Fruit fly (Drosophila melanogaster) whole organism, embryonic: ENCODE measurements around the gene CG14302.
A peak's percentile ranks its signal among the peaks of the same experiment; 100 is the strongest.

Experiments
- Abd-B ChIP-seq: fragments of 200-800 bp; sonication (Bioruptor generic); optimal IDR thresholded peaks from 2 replicates; lab custom pipeline; 2018; ENCODE audit warnings: missing biosample characterization, mild to moderate bottlenecking, missing genetic modification characterization, moderate library complexity
- CG10147 ChIP-seq: fragments of 200-800 bp; sonication (Bioruptor generic); optimal IDR thresholded peaks from 2 replicates; lab custom pipeline; 2019; ENCODE audit warnings: missing biosample characterization, mild to moderate bottlenecking, missing genetic modification characterization, moderate library complexity
- CG10979 ChIP-seq: fragments of 200-800 bp; sonication (Bioruptor generic); optimal IDR thresholded peaks from 2 replicates; lab custom pipeline; 2018; ENCODE audit warnings: missing biosample characterization, mild to moderate bottlenecking, missing genetic modification characterization, moderate library complexity
- CG12942 ChIP-seq: fragments of 200-800 bp; sonication (Bioruptor generic); optimal IDR thresholded peaks from 3 replicates; lab custom pipeline; 2016; ENCODE audit warnings: missing biosample characterization, missing genetic modification characterization
- CG13296 ChIP-seq: fragments of 200-800 bp; sonication (Bioruptor generic); optimal IDR thresholded peaks from 3 replicates; lab custom pipeline; 2018; ENCODE audit warnings: missing biosample characterization, mild to moderate bottlenecking, missing genetic modification characterization
- CG15479 ChIP-seq: fragments of 200-800 bp; sonication (Bioruptor generic); optimal IDR thresholded peaks from 3 replicates; lab custom pipeline; 2019; ENCODE audit warnings: missing biosample characterization, mild to moderate bottlenecking, missing genetic modification characterization, moderate library complexity
- CG17186 ChIP-seq: fragments of 200-800 bp; sonication (Bioruptor generic); optimal IDR thresholded peaks from 3 replicates; lab custom pipeline; 2017; ENCODE audit warnings: missing biosample characterization, missing genetic modification reagents, missing genetic modification characterization
- CG17359 ChIP-seq: fragments of 200-800 bp; sonication (Bioruptor generic); optimal IDR thresholded peaks from 3 replicates; lab custom pipeline; 2018; ENCODE audit warnings: missing biosample characterization, mild to moderate bottlenecking, missing genetic modification characterization, moderate library complexity
- CG18011 ChIP-seq: fragments of 200-800 bp; sonication (Bioruptor generic); optimal IDR thresholded peaks from 2 replicates; lab custom pipeline; 2017; ENCODE audit warnings: missing biosample characterization, missing genetic modification characterization, mild to moderate bottlenecking, moderate library complexity, missing genotype
- CG30403 ChIP-seq: fragments of 200-800 bp; sonication (Bioruptor generic); optimal IDR thresholded peaks from 3 replicates; lab custom pipeline; 2016; ENCODE audit warnings: missing biosample characterization, missing genetic modification characterization
- CG31224 ChIP-seq: fragments of 200-800 bp; sonication (Bioruptor generic); IDR thresholded peaks from 2 replicates; pipeline ENCODE4 v1.3.6; 2022; ENCODE audit warnings: missing biosample characterization, missing genetic modification characterization
- CG3281 ChIP-seq: fragments of 200-800 bp; sonication (Bioruptor generic); optimal IDR thresholded peaks from 3 replicates; lab custom pipeline; 2017; ENCODE audit warnings: missing biosample characterization, mild to moderate bottlenecking, missing genetic modification characterization
- CG3995 ChIP-seq: fragments of 200-800 bp; sonication (Bioruptor generic); optimal IDR thresholded peaks from 3 replicates; lab custom pipeline; 2016; ENCODE audit warnings: missing biosample characterization, missing genetic modification characterization
- CG7786 ChIP-seq: fragments of 200-800 bp; sonication (Bioruptor generic); optimal IDR thresholded peaks from 2 replicates; lab custom pipeline; 2016; ENCODE audit warnings: missing biosample characterization, missing genetic modification characterization
- CG7987 ChIP-seq: fragments of 200-800 bp; sonication (Bioruptor generic); optimal IDR thresholded peaks from 2 replicates; lab custom pipeline; 2018; ENCODE audit warnings: missing biosample characterization, mild to moderate bottlenecking, missing genetic modification characterization, moderate library complexity
- CG8924 ChIP-seq: fragments of 200-800 bp; optimal IDR thresholded peaks from 3 replicates; lab custom pipeline; 2019; ENCODE audit warnings: missing biosample characterization, mild to moderate bottlenecking, missing genetic modification characterization, moderate library complexity
- Dfd ChIP-seq, 2 experiments: fragments of >200 bp; optimal IDR thresholded peaks; 2 replicates each; lab custom pipeline; 2017; ENCODE audit warnings: missing biosample characterization in 2 of 2, missing genetic modification characterization in 2 of 2
- Doc3 ChIP-seq: fragments of 200-800 bp; sonication (Bioruptor generic); IDR thresholded peaks from 3 replicates; pipeline ENCODE4 v1.3.6; 2022; ENCODE audit warnings: missing biosample characterization, missing genetic modification characterization; ENCODE audit not compliant: partially characterized antibody
- Dref ChIP-seq: fragments of 200-800 bp; sonication (Bioruptor generic); IDR thresholded peaks from 2 replicates; pipeline ENCODE4 v1.3.6; 2022; ENCODE audit warnings: missing biosample characterization, missing genetic modification characterization
- ERR ChIP-seq: fragments of 200-800 bp; sonication (Bioruptor generic); optimal IDR thresholded peaks from 2 replicates; lab custom pipeline; 2016; ENCODE audit warnings: missing biosample characterization, missing genetic modification characterization
- Lhr ChIP-seq: fragments of 200-800 bp; sonication (Bioruptor generic); optimal IDR thresholded peaks from 3 replicates; lab custom pipeline; 2017; ENCODE audit warnings: mild to moderate bottlenecking, missing biosample characterization, missing genetic modification reagents, missing genetic modification characterization
- MBD-R2 ChIP-seq: fragments of 200-800 bp; sonication (Bioruptor generic); IDR thresholded peaks from 2 replicates; pipeline ENCODE4 v1.3.6; 2022; ENCODE audit warnings: missing biosample characterization, missing genetic modification characterization
- Pdp1 ChIP-seq, 2 experiments: fragments of 200-800 bp; sonication (Bioruptor generic); optimal IDR thresholded peaks; 3 replicates each; lab custom pipeline; 2016; ENCODE audit warnings: missing biosample characterization in 2 of 2, missing genetic modification characterization in 2 of 2, mild to moderate bottlenecking in 1 of 2, moderate library complexity in 1 of 2
- Ptx1 ChIP-seq: fragments of 200-800 bp; sonication (Bioruptor generic); IDR thresholded peaks from 2 replicates; pipeline ENCODE4 v1.3.6; 2022; ENCODE audit warnings: missing biosample characterization, missing genetic modification characterization
- Sin3A ChIP-seq: fragments of >200 bp; optimal IDR thresholded peaks from 2 replicates; lab custom pipeline; 2018
- Sox100B ChIP-seq: fragments of 200-800 bp; sonication (Bioruptor generic); optimal IDR thresholded peaks from 3 replicates; lab custom pipeline; 2018; ENCODE audit warnings: missing biosample characterization, mild to moderate bottlenecking, missing genetic modification characterization
- Ssrp ChIP-seq: fragments of 200-800 bp; sonication (Bioruptor generic); optimal IDR thresholded peaks from 2 replicates; lab custom pipeline; 2018; ENCODE audit warnings: missing biosample characterization, mild to moderate bottlenecking, missing genetic modification characterization, moderate library complexity
- ab ChIP-seq: fragments of 200-800 bp; sonication (Bioruptor generic); optimal IDR thresholded peaks from 2 replicates; lab custom pipeline; 2016; ENCODE audit warnings: missing biosample characterization, missing genetic modification characterization
- chif ChIP-seq, 2 experiments: fragments of 200-800 bp; sonication (Bioruptor generic); optimal IDR thresholded peaks; 3 replicates each; lab custom pipeline; 2016; ENCODE audit warnings: missing biosample characterization in 2 of 2, missing genetic modification characterization in 2 of 2
- chn ChIP-seq: fragments of 200-800 bp; sonication (Bioruptor generic); optimal IDR thresholded peaks from 2 replicates; lab custom pipeline; 2016; ENCODE audit warnings: missing biosample characterization, missing genetic modification characterization
- croc ChIP-seq: fragments of 200-800 bp; sonication (Bioruptor generic); conservative IDR thresholded peaks from 3 replicates; pipeline ENCODE4 v1.3.6; 2022; ENCODE audit warnings: missing biosample characterization, missing genetic modification characterization
- disco-r ChIP-seq: fragments of 200-800 bp; sonication (Bioruptor generic); optimal IDR thresholded peaks from 2 replicates; lab custom pipeline; 2016; ENCODE audit warnings: missing biosample characterization, missing genetic modification characterization
- dmrt11E ChIP-seq: fragments of 200-800 bp; sonication (Bioruptor generic); optimal IDR thresholded peaks from 3 replicates; lab custom pipeline; 2018; ENCODE audit warnings: missing biosample characterization, mild to moderate bottlenecking, missing genetic modification characterization, moderate library complexity
- en ChIP-seq: fragments of 200-800 bp; sonication (Bioruptor generic); optimal IDR thresholded peaks from 2 replicates; lab custom pipeline; 2016; ENCODE audit warnings: missing biosample characterization, missing genetic modification characterization
- eyg ChIP-seq: fragments of 200-800 bp; sonication (Bioruptor generic); optimal IDR thresholded peaks from 3 replicates; lab custom pipeline; 2016; ENCODE audit warnings: missing biosample characterization, missing genetic modification characterization
- fd64A ChIP-seq: fragments of 200-800 bp; sonication (Bioruptor generic); optimal IDR thresholded peaks from 3 replicates; lab custom pipeline; 2018; ENCODE audit warnings: missing biosample characterization, mild to moderate bottlenecking, missing genetic modification characterization
- fru ChIP-seq: fragments of >200 bp; optimal IDR thresholded peaks from 2 replicates; lab custom pipeline; 2017
- her ChIP-seq: fragments of 200-800 bp; sonication (Bioruptor generic); optimal IDR thresholded peaks from 2 replicates; lab custom pipeline; 2016; ENCODE audit warnings: missing biosample characterization, missing genetic modification characterization
- ind ChIP-seq: fragments of 200-800 bp; sonication (Bioruptor generic); optimal IDR thresholded peaks from 3 replicates; lab custom pipeline; 2016; ENCODE audit warnings: missing biosample characterization, missing genetic modification characterization
- insv ChIP-seq, 2 experiments: fragments of 200-800 bp; sonication (Bioruptor generic); optimal IDR thresholded peaks; 3 replicates each; lab custom pipeline; 2016 to 2018; ENCODE audit warnings: missing biosample characterization in 2 of 2, missing genetic modification characterization in 2 of 2
- knrl ChIP-seq: fragments of 200-800 bp; sonication (Bioruptor generic); IDR thresholded peaks from 3 replicates; pipeline ENCODE4 v1.3.6; 2022; ENCODE audit warnings: missing biosample characterization, missing genetic modification characterization; ENCODE audit not compliant: partially characterized antibody
- lola ChIP-seq, 3 experiments: fragments of >200 bp in 2 of 3; fragments of 200-800 bp in 1 of 3; sonication (Bioruptor generic) in 1 of 3; optimal IDR thresholded peaks; 2 replicates each; lab custom pipeline; 2017 to 2019; ENCODE audit warnings: missing biosample characterization in 3 of 3, missing genetic modification characterization in 3 of 3, mild to moderate bottlenecking in 1 of 3, moderate library complexity in 1 of 3
- onecut ChIP-seq: fragments of 200-800 bp; sonication (Bioruptor generic); IDR thresholded peaks from 2 replicates; pipeline ENCODE4 v1.3.6; 2022; ENCODE audit warnings: missing biosample characterization, missing genetic modification characterization
- org-1 ChIP-seq: fragments of 200-800 bp; sonication (Bioruptor generic); optimal IDR thresholded peaks from 2 replicates; lab custom pipeline; 2017; ENCODE audit warnings: missing biosample characterization, missing genetic modification characterization
- schlank ChIP-seq: fragments of 200-800 bp; sonication (Bioruptor generic); optimal IDR thresholded peaks from 2 replicates; lab custom pipeline; 2018; ENCODE audit warnings: missing biosample characterization, mild to moderate bottlenecking, missing genetic modification characterization
- sd ChIP-seq: fragments of 200-800 bp; sonication (Bioruptor generic); optimal IDR thresholded peaks from 3 replicates; lab custom pipeline; 2018; ENCODE audit warnings: missing biosample characterization, mild to moderate bottlenecking, missing genetic modification characterization, moderate library complexity
- slou ChIP-seq: fragments of 200-800 bp; sonication (Bioruptor generic); optimal IDR thresholded peaks from 3 replicates; lab custom pipeline; 2016; ENCODE audit warnings: missing biosample characterization, missing genetic modification characterization
- tap ChIP-seq: fragments of 200-800 bp; optimal IDR thresholded peaks from 3 replicates; lab custom pipeline; 2019; ENCODE audit warnings: missing biosample characterization, mild to moderate bottlenecking, missing genetic modification characterization, moderate library complexity
- tin ChIP-seq: fragments of 200-800 bp; sonication (Bioruptor generic); optimal IDR thresholded peaks from 3 replicates; lab custom pipeline; 2016; ENCODE audit warnings: missing biosample characterization, missing genetic modification characterization

The CG14302 gene

dm6 chr3R:18739978-18740954 lies 7.8 kb downstream of the CG14302 start:
- TF ChIP-seq Ssrp (no peak), Pdp1 (GFP tag; optimal IDR thresholded peaks at IDR 0.05; lab: Kevin White, UChicago) (no peak), CG3281 (GFP tag; lab: Kevin White, UChicago) (no peak), ab (no peak), CG17359 (tag; lab: Kevin White, UChicago) (peak; percentile 8), sd (peak; percentile 41), disco-r (GFP tag; lab: Kevin White, UChicago) (no peak), insv (GFP tag; optimal IDR thresholded peaks at IDR 0.05; lab: Kevin White, UChicago) (no peak), CG7786 (no peak), onecut (GFP tag; lab: Robert Waterston, UW) (no peak), tap (tag; lab: Kevin White, UChicago) (peak; percentile 9), fru (lab: Kevin White, UChicago) (no peak), chn (no peak), slou (GFP tag; lab: Kevin White, UChicago) (no peak), CG10147 (GFP tag; lab: Kevin White, UChicago) (peak; percentile 33), Ptx1 (no peak), MBD-R2 (GFP tag; lab: Robert Waterston, UW) (peak; percentile 11; the same call in 1 of the 2 replicates), Sox100B (GFP tag; lab: Kevin White, UChicago) (peak; percentile 2), lola (GFP tag; optimal IDR thresholded peaks at IDR 0.05; lab: Kevin White, UChicago) (no peak), fd64A (no peak), CG15479 (GFP tag; lab: Kevin White, UChicago) (no peak), croc (GFP tag; lab: Robert Waterston, UW) (no peak), dmrt11E (tag; lab: Kevin White, UChicago) (no peak), schlank (tag; lab: Kevin White, UChicago) (no peak), CG8924 (tag; lab: Kevin White, UChicago) (peak; percentile 4), org-1 (GFP tag; lab: Kevin White, UChicago) (peak; percentile 5), CG18011 (GFP tag; lab: Kevin White, UChicago) (no peak), knrl (GFP tag; lab: Robert Waterston, UW) (no peak), Dfd (GFP tag; optimal IDR thresholded peaks at IDR 0.05; lab: Kevin White, UChicago) (no peak), CG17186 (no peak), CG31224 (GFP tag; lab: Robert Waterston, UW) (no peak), CG7987 (peak; percentile 35), ERR (GFP tag; lab: Kevin White, UChicago) (no peak), chif (GFP tag; optimal IDR thresholded peaks at IDR 0.05; lab: Kevin White, UChicago) (no peak), CG30403 (GFP tag; lab: Kevin White, UChicago) (no peak), ind (GFP tag; lab: Kevin White, UChicago) (no peak), her (GFP tag; lab: Kevin White, UChicago) (no peak), en (GFP tag; lab: Kevin White, UChicago) (no peak), Doc3 (GFP tag; lab: Robert Waterston, UW) (no peak), Sin3A (no peak), Abd-B (GFP tag; lab: Kevin White, UChicago) (no peak), CG10979 (peak; percentile 50), tin (no peak), eyg (no peak), CG13296 (GFP tag; lab: Kevin White, UChicago) (peak; percentile 30), Dref (GFP tag; lab: Robert Waterston, UW) (0 out of 2 replicates have a peak, but pooled peaks have one; percentile 27), CG3995 (no peak), Lhr (no peak), CG12942 (GFP tag; lab: Kevin White, UChicago) (no peak)
